Fruit fly (Drosophila melanogaster) Kc167 (cell line): Measurements from ENCODE around the gene Cpr92A.

Source experiments
- Sin3A ChIP-seq: fragments of >200 bp; optimal IDR thresholded peaks from 2 replicates; lab custom pipeline; 2018; ENCODE audit warnings: missing external identifiers
- h ChIP-seq: fragments of >200 bp; optimal IDR thresholded peaks from 3 replicates; lab custom pipeline; 2018; ENCODE audit warnings: missing external identifiers
- insv ChIP-seq: fragments of >200 bp; optimal IDR thresholded peaks from 3 replicates; lab custom pipeline; 2018; ENCODE audit warnings: missing external identifiers
- psq ChIP-seq: fragments of >200 bp; optimal IDR thresholded peaks from 2 replicates; lab custom pipeline; 2017; ENCODE audit warnings: missing external identifiers

DNA sequence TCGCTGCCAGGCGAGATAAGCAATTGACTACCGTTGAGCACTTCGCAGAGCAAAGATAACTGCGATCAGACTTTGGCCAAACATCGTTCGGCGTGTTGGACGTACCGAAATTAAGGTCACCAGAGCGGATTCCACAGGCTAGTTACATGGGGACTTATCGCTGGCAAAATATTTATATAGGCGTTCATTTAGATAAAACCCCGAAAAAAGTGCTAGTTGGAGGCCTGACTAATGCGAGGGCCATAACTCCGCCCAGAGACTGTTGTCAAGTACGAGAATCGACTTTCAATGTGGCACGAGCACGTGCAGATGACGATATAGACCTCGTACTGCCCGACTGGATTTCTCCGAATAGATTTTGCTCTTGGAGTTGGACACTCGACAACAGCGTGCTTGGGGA, 21.2 kb upstream of the Cpr92A start:
- TF ChIP-seq Sin3A, result no peak
- no peak for TF ChIP-seq h (lab: Kevin White, UChicago)
- TF ChIP-seq psq (lab: Kevin White, UChicago), result no peak
- TF ChIP-seq insv, result no peak
